Worm (Caenorhabditis elegans) whole organism, young adult: Measurements from ENCODE around the gene C17G1.2.

ENCODE experiments used
- B0035.1 ChIP-seq: sonication (generic microtip); optimal IDR thresholded peaks from 2 replicates; lab custom pipeline; 2016; ENCODE audit warnings: missing genetic modification characterization, mild to moderate bottlenecking, missing compliant biosample characterization, missing genotype, missing genetic modification reagents
- B0261.1 ChIP-seq: sonication (generic microtip); optimal IDR thresholded peaks from 2 replicates; lab custom pipeline; 2016; ENCODE audit warnings: mild to moderate bottlenecking, missing genetic modification characterization, moderate library complexity, missing compliant biosample characterization
- F22D6.2 ChIP-seq: sonication (generic microtip); optimal IDR thresholded peaks from 2 replicates; lab custom pipeline; 2016; ENCODE audit warnings: mild to moderate bottlenecking, missing genetic modification characterization, missing compliant biosample characterization
- F33H1.4 ChIP-seq: fragments of 200-800 bp; sonication (Bioruptor generic); IDR thresholded peaks from 2 replicates; pipeline ENCODE4 v1.3.6; 2022; ENCODE audit warnings: missing genetic modification reagents, missing genetic modification characterization, missing compliant biosample characterization
- F57A8.1 ChIP-seq: fragments of 200-800 bp; sonication (Bioruptor generic); optimal IDR thresholded peaks from 2 replicates; lab custom pipeline; 2018; ENCODE audit warnings: mild to moderate bottlenecking, missing genetic modification characterization, moderate library complexity, missing compliant biosample characterization
- F57C9.4 ChIP-seq: sonication (generic microtip); optimal IDR thresholded peaks from 2 replicates; lab custom pipeline; 2017; ENCODE audit warnings: mild to moderate bottlenecking, missing genetic modification characterization, missing compliant biosample characterization
- K12H6.12 ChIP-seq: fragments of 200-800 bp; sonication (Bioruptor generic); optimal IDR thresholded peaks from 2 replicates; lab custom pipeline; 2018; ENCODE audit warnings: mild to moderate bottlenecking, missing genetic modification characterization, missing compliant biosample characterization
- T26A5.8 ChIP-seq: sonication (generic microtip); optimal IDR thresholded peaks from 2 replicates; lab custom pipeline; 2016; ENCODE audit warnings: missing genetic modification characterization, missing compliant biosample characterization
- Y53G8AR.9 ChIP-seq: fragments of 200-800 bp; sonication (Bioruptor generic); conservative IDR thresholded peaks from 2 replicates; pipeline ENCODE4 v1.3.6; 2022; ENCODE audit warnings: missing genetic modification reagents, missing genetic modification characterization, missing compliant biosample characterization
- Y56A3A.18 ChIP-seq: fragments of 200-800 bp; sonication (Bioruptor generic); IDR thresholded peaks from 2 replicates; pipeline ENCODE4 v1.3.6; 2022; ENCODE audit warnings: missing genetic modification reagents, missing genetic modification characterization, missing compliant biosample characterization
- Y79H2A.3 ChIP-seq: fragments of 200-800 bp; sonication (Bioruptor generic); conservative IDR thresholded peaks from 2 replicates; pipeline ENCODE4 v1.3.6; 2022; ENCODE audit warnings: missing genetic modification reagents, missing genetic modification characterization, missing compliant biosample characterization
- ZK185.1 ChIP-seq: sonication (generic microtip); optimal IDR thresholded peaks from 2 replicates; lab custom pipeline; 2016; ENCODE audit warnings: mild to moderate bottlenecking, missing genetic modification characterization, missing compliant biosample characterization; ENCODE audit not compliant: poor library complexity, severe bottlenecking
- atf-7 ChIP-seq: sonication (generic microtip); optimal IDR thresholded peaks from 2 replicates; lab custom pipeline; 2017; ENCODE audit warnings: mild to moderate bottlenecking, missing genetic modification characterization, missing compliant biosample characterization
- athp-1 ChIP-seq: sonication (generic microtip); optimal IDR thresholded peaks from 2 replicates; lab custom pipeline; 2017; ENCODE audit warnings: mild to moderate bottlenecking, missing genetic modification characterization, missing compliant biosample characterization
- attf-6 ChIP-seq: fragments of 200-800 bp; sonication (Bioruptor generic); IDR thresholded peaks from 2 replicates; pipeline ENCODE4 v1.3.6; 2022; ENCODE audit warnings: missing genetic modification reagents, missing genetic modification characterization, missing compliant biosample characterization
- cebp-1 ChIP-seq, 2 experiments: fragments of 200-800 bp in 1 of 2; sonication (Bioruptor generic) in 1 of 2; sonication (generic microtip) in 1 of 2; IDR thresholded peaks in 1 of 2; optimal IDR thresholded peaks in 1 of 2; 2 replicates each; pipeline versions ENCODE4 v1.3.6 to Lab custom; 2017 to 2022; ENCODE audit warnings: missing compliant biosample characterization in 2 of 2, missing genetic modification characterization in 2 of 2, mild to moderate bottlenecking in 1 of 2, missing genetic modification reagents in 1 of 2, moderate library complexity in 1 of 2
- cebp-2 ChIP-seq: fragments of 200-800 bp; sonication (Bioruptor generic); IDR thresholded peaks from 2 replicates; pipeline ENCODE4 v1.3.6; 2022; ENCODE audit warnings: missing genetic modification characterization, missing compliant biosample characterization
- ceh-100 ChIP-seq: fragments of 200-800 bp; sonication (Bioruptor generic); IDR thresholded peaks from 2 replicates; pipeline ENCODE4 v1.3.6; 2022; ENCODE audit warnings: missing genetic modification reagents, missing genetic modification characterization, missing compliant biosample characterization
- ceh-27 ChIP-seq: fragments of 200-800 bp; sonication (Bioruptor generic); optimal IDR thresholded peaks from 2 replicates; lab custom pipeline; 2018; ENCODE audit warnings: mild to moderate bottlenecking, missing genetic modification characterization, moderate library complexity, missing compliant biosample characterization
- chd-7 ChIP-seq: sonication (generic microtip); optimal IDR thresholded peaks from 2 replicates; lab custom pipeline; 2016; ENCODE audit warnings: mild to moderate bottlenecking, missing genetic modification characterization, moderate library complexity, missing compliant biosample characterization
- dpff-1 ChIP-seq: sonication (generic microtip); optimal IDR thresholded peaks from 2 replicates; lab custom pipeline; 2017; ENCODE audit warnings: mild to moderate bottlenecking, missing genetic modification characterization, missing compliant biosample characterization
- dpl-1 ChIP-seq: fragments of 150-350 bp; optimal IDR thresholded peaks from 2 replicates; lab custom pipeline; 2014; ENCODE audit warnings: missing biosample characterization, missing genetic modification reagents, missing genetic modification characterization
- egl-18 ChIP-seq: fragments of 200-800 bp; sonication (Bioruptor generic); IDR thresholded peaks from 2 replicates; pipeline ENCODE4 v1.3.6; 2022; ENCODE audit warnings: missing genetic modification reagents, missing genetic modification characterization, missing compliant biosample characterization
- egrh-3 ChIP-seq: fragments of 200-800 bp; sonication (Bioruptor generic); IDR thresholded peaks from 2 replicates; pipeline ENCODE4 v1.3.6; 2022; ENCODE audit warnings: missing genetic modification reagents, missing genetic modification characterization, missing compliant biosample characterization
- ekl-4 ChIP-seq: fragments of 200-800 bp; sonication (Bioruptor generic); IDR thresholded peaks from 2 replicates; pipeline ENCODE4 v1.3.6; 2022; ENCODE audit warnings: missing genetic modification reagents, missing genetic modification characterization, missing compliant biosample characterization
- ets-4 ChIP-seq: fragments of 200-800 bp; sonication (Bioruptor generic); optimal IDR thresholded peaks from 2 replicates; lab custom pipeline; 2018; ENCODE audit warnings: mild to moderate bottlenecking, missing genetic modification characterization, missing compliant biosample characterization
- fkh-3 ChIP-seq: sonication (generic microtip); optimal IDR thresholded peaks from 2 replicates; lab custom pipeline; 2016; ENCODE audit warnings: mild to moderate bottlenecking, missing genetic modification characterization, missing compliant biosample characterization
- let-526 ChIP-seq: fragments of 200-800 bp; sonication (Bioruptor generic); IDR thresholded peaks from 2 replicates; pipeline ENCODE4 v1.3.6; 2022; ENCODE audit warnings: missing genetic modification reagents, missing genetic modification characterization, missing compliant biosample characterization
- let-607 ChIP-seq, 2 experiments: fragments of 200-800 bp in 1 of 2; sonication (Bioruptor generic) in 1 of 2; sonication (generic microtip) in 1 of 2; optimal IDR thresholded peaks; 2 replicates each; lab custom pipeline; 2016 to 2018; ENCODE audit warnings: mild to moderate bottlenecking in 2 of 2, missing compliant biosample characterization in 2 of 2, missing genetic modification characterization in 2 of 2, moderate library complexity in 2 of 2, missing genotype in 1 of 2
- lin-26 ChIP-seq: fragments of 200-800 bp; sonication (Bioruptor generic); IDR thresholded peaks from 2 replicates; pipeline ENCODE4 v1.3.6; 2022; ENCODE audit warnings: missing genetic modification reagents, missing genetic modification characterization, missing compliant biosample characterization
- madf-10 ChIP-seq: sonication (generic microtip); optimal IDR thresholded peaks from 2 replicates; lab custom pipeline; 2016; ENCODE audit warnings: mild to moderate bottlenecking, missing genetic modification characterization, missing compliant biosample characterization
- madf-6 ChIP-seq: fragments of 200-800 bp; sonication (Bioruptor generic); IDR thresholded peaks from 2 replicates; pipeline ENCODE4 v1.3.6; 2022; ENCODE audit warnings: missing genetic modification reagents, missing genetic modification characterization, missing compliant biosample characterization
- madf-8 ChIP-seq: fragments of 200-800 bp; sonication (Bioruptor generic); conservative IDR thresholded peaks from 2 replicates; pipeline ENCODE4 v1.3.6; 2022; ENCODE audit warnings: missing genetic modification reagents, missing genetic modification characterization, missing compliant biosample characterization
- mes-4 ChIP-seq: sonication (generic microtip); optimal IDR thresholded peaks from 2 replicates; lab custom pipeline; 2016; ENCODE audit warnings: missing genotype, missing genetic modification characterization, missing compliant biosample characterization
- rcor-1 ChIP-seq: fragments of 200-800 bp; sonication (Bioruptor generic); IDR thresholded peaks from 2 replicates; pipeline ENCODE4 v1.3.6; 2022; ENCODE audit warnings: missing genetic modification reagents, missing genetic modification characterization, missing compliant biosample characterization
- repo-1 ChIP-seq: sonication (generic microtip); optimal IDR thresholded peaks from 2 replicates; lab custom pipeline; 2017; ENCODE audit warnings: mild to moderate bottlenecking, missing genetic modification characterization, missing compliant biosample characterization
- sdz-38 ChIP-seq: sonication (generic microtip); optimal IDR thresholded peaks from 2 replicates; lab custom pipeline; 2016; ENCODE audit warnings: missing genotype, missing genetic modification characterization, missing compliant biosample characterization
- snpc-1.1 ChIP-seq: sonication (generic microtip); optimal IDR thresholded peaks from 2 replicates; lab custom pipeline; 2017; ENCODE audit warnings: missing genetic modification characterization, mild to moderate bottlenecking, missing compliant biosample characterization, antibody characterized with exemption, moderate library complexity, missing genotype, missing genetic modification reagents; ENCODE audit not compliant: insufficient read depth
- snpc-1.3 ChIP-seq: sonication (generic microtip); optimal IDR thresholded peaks from 2 replicates; lab custom pipeline; 2017; ENCODE audit warnings: missing genetic modification characterization, mild to moderate bottlenecking, missing compliant biosample characterization, antibody characterized with exemption, moderate library complexity, missing genotype, missing genetic modification reagents; ENCODE audit not compliant: insufficient read depth
- snpc-4 ChIP-seq, 5 experiments: fragments of 150-350 bp in 1 of 5; sonication (generic microtip) in 4 of 5; optimal IDR thresholded peaks; 2 replicates each; lab custom pipeline; 2014 to 2018; ENCODE audit warnings: missing genetic modification characterization in 5 of 5, missing biosample characterization in 3 of 5, antibody characterized with exemption in 2 of 5, mild to moderate bottlenecking in 2 of 5, missing compliant biosample characterization in 2 of 5, missing genotype in 2 of 5, moderate library complexity in 2 of 5, missing genetic modification reagents in 1 of 5
- sptf-2 ChIP-seq: fragments of 200-800 bp; sonication (Bioruptor generic); optimal IDR thresholded peaks from 2 replicates; lab custom pipeline; 2018; ENCODE audit warnings: mild to moderate bottlenecking, missing genetic modification characterization, missing compliant biosample characterization
- tbp1 ChIP-seq: fragments of 200-800 bp; sonication (Bioruptor generic); optimal IDR thresholded peaks from 2 replicates; lab custom pipeline; 2018; ENCODE audit warnings: mild to moderate bottlenecking, missing genetic modification characterization, missing compliant biosample characterization
- tbx-9 ChIP-seq: sonication (generic microtip); optimal IDR thresholded peaks from 2 replicates; lab custom pipeline; 2016; ENCODE audit warnings: borderline replicate concordance, missing genetic modification characterization, inconsistent platforms, missing compliant biosample characterization
- xnd-1 ChIP-seq: sonication (generic microtip); optimal IDR thresholded peaks from 2 replicates; lab custom pipeline; 2016; ENCODE audit warnings: missing genotype, missing genetic modification reagents, missing genetic modification characterization, missing compliant biosample characterization
- zim-3 ChIP-seq: sonication (generic microtip); optimal IDR thresholded peaks from 2 replicates; lab custom pipeline; 2017; ENCODE audit warnings: mild to moderate bottlenecking, missing genetic modification characterization, moderate library complexity, missing compliant biosample characterization
- ztf-6 ChIP-seq: fragments of 200-800 bp; sonication (Bioruptor generic); IDR thresholded peaks from 2 replicates; pipeline ENCODE4 v1.3.6; 2022; ENCODE audit warnings: missing genetic modification reagents, missing genetic modification characterization, missing compliant biosample characterization

C17G1.2 gene

DNA sequence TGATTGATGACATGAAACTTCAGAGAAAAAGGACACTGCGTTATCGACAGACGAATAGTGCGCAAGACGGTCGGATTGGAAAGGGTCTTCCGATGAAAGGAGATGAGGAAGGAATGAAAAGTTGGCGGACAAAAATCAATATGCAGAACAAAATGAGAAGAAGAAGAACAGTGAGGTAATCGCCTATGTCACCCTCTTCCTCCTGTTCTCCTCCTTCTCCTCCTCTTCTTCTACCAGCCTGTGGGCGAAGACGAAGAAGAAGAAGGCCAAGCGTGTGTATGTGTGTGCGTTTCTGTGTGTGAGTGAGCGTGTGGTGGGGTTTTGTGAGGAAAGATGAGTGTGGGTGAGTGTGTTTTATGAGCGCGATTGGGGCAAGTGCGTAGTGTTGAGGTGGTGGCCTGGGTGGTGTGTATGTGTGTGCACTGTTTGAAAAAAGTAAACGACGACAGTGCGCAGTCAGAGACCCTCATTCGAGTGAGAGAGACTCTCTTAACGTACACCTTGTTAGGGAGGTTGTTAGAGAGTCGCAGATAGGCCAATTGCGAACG lies 10.9 kb downstream of the C17G1.2 start, which contains the start of gene tsp-21 (continued):
- TF ChIP-seq let-607 (tag; optimal IDR thresholded peaks at IDR 0.05; lab: Kevin White, UChicago) (peak in 1 of 2 experiments; percentile 36), ztf-6 (GFP tag; lab: Robert Waterston, UW) (no peak), snpc-1.3 (no peak), tbx-9 (tag; lab: Kevin White, UChicago) (no peak), tbp1 (GFP tag; lab: Kevin White, UChicago) (peak; percentile 35), madf-8 (GFP tag; lab: Robert Waterston, UW) (no peak), sdz-38 (tag; lab: Kevin White, UChicago) (no peak), let-526 (GFP tag; lab: Robert Waterston, UW) (0 out of 2 replicates have a peak, but pooled peaks have one; percentile 10), lin-26 (GFP tag; lab: Robert Waterston, UW) (peak; percentile 48), mes-4 (no peak), zim-3 (tag; lab: Kevin White, UChicago) (no peak), sptf-2 (no peak), atf-7 (tag; lab: Kevin White, UChicago) (no peak), ets-4 (peak; percentile 17), chd-7 (no peak), Y53G8AR.9 (GFP tag; lab: Robert Waterston, UW) (no peak), K12H6.12 (peak; percentile 61), dpl-1 (GFP tag; lab: Kevin White, UChicago) (no peak), ceh-27 (GFP tag; lab: Kevin White, UChicago) (peak; percentile 89), ZK185.1 (tag; lab: Kevin White, UChicago) (no peak), B0035.1 (tag; lab: Kevin White, UChicago) (no peak), madf-10 (tag; lab: Kevin White, UChicago) (peak; percentile 50), Y79H2A.3 (GFP tag; lab: Robert Waterston, UW) (no peak), F22D6.2 (tag; lab: Kevin White, UChicago) (no peak), ceh-100 (GFP tag; lab: Robert Waterston, UW) (no peak), snpc-1.1 (tag; lab: Kevin White, UChicago) (no peak), Y56A3A.18 (GFP tag; lab: Robert Waterston, UW) (0 out of 2 replicates have a peak, but pooled peaks have one; percentile 30), snpc-4 (GFP tag; optimal IDR thresholded peaks at IDR 0.05; lab: Kevin White, UChicago) (no peak), snpc-4 (tag; optimal IDR thresholded peaks at IDR 0.05; lab: Kevin White, UChicago) (peak in 3 of 4 experiments; percentile 8 to 47 (median 40)), egrh-3 (GFP tag; lab: Robert Waterston, UW) (peak; percentile 74), attf-6 (no peak), B0261.1 (tag; lab: Kevin White, UChicago) (no peak), egl-18 (no peak), F57C9.4 (tag; lab: Kevin White, UChicago) (no peak), cebp-1 (GFP tag; IDR thresholded peaks at IDR 0.05; lab: Robert Waterston, UW) (peak; percentile 39; the same call in 1 of the 2 replicates), cebp-1 (tag; optimal IDR thresholded peaks at IDR 0.05; lab: Kevin White, UChicago) (peak; percentile 81), repo-1 (tag; lab: Kevin White, UChicago) (peak; percentile 44), madf-6 (GFP tag; lab: Robert Waterston, UW) (no peak), F57A8.1 (peak; percentile 27), cebp-2 (no peak), xnd-1 (tag; lab: Kevin White, UChicago) (no peak), fkh-3 (tag; lab: Kevin White, UChicago) (no peak), F33H1.4 (GFP tag; lab: Robert Waterston, UW) (no peak), dpff-1 (tag; lab: Kevin White, UChicago) (no peak), rcor-1 (peak; percentile 31; the same call in 1 of the 2 replicates), athp-1 (tag; lab: Kevin White, UChicago) (no peak), T26A5.8 (no peak), ekl-4 (GFP tag; lab: Robert Waterston, UW) (no peak)
